Worm (Caenorhabditis elegans) whole organism, midembryonic: ENCODE results near the gene fbxa-22.

Experiments
- T22C8.4 ChIP-seq: fragments of 200-800 bp; sonication (Bioruptor generic); IDR thresholded peaks from 2 replicates; pipeline ENCODE4 v1.3.6; 2022; ENCODE audit warnings: missing genetic modification characterization, missing compliant biosample characterization
- cog-1 ChIP-seq: sonication (generic microtip); optimal IDR thresholded peaks from 2 replicates; lab custom pipeline; 2016; ENCODE audit warnings: missing genetic modification characterization, missing compliant biosample characterization
- flt-1 ChIP-seq: fragments of 200-800 bp; sonication (Bioruptor generic); IDR thresholded peaks from 2 replicates; pipeline ENCODE4 v1.3.6; 2022; ENCODE audit warnings: missing genetic modification characterization, missing compliant biosample characterization
- med-1 ChIP-seq: sonication (generic microtip); optimal IDR thresholded peaks from 2 replicates; lab custom pipeline; 2017; ENCODE audit warnings: missing genetic modification characterization, mild to moderate bottlenecking, missing compliant biosample characterization, antibody characterized with exemption, missing genetic modification reagents; ENCODE audit not compliant: insufficient read depth
- ref-1 ChIP-seq: fragments of 200-800 bp; sonication (Bioruptor generic); conservative IDR thresholded peaks from 2 replicates; pipeline ENCODE4 v1.3.6; 2022; ENCODE audit warnings: missing genetic modification reagents, missing genetic modification characterization, missing compliant biosample characterization
- tab-1 ChIP-seq: fragments of 200-800 bp; sonication (Bioruptor generic); IDR thresholded peaks from 2 replicates; pipeline ENCODE4 v1.3.6; 2022; ENCODE audit warnings: missing genetic modification characterization, missing compliant biosample characterization
- ztf-23 ChIP-seq: fragments of 200-800 bp; sonication (Bioruptor generic); IDR thresholded peaks from 2 replicates; pipeline ENCODE4 v1.3.6; 2022; ENCODE audit warnings: missing genetic modification reagents, missing genetic modification characterization, missing compliant biosample characterization
- ztf-29 ChIP-seq: fragments of 200-800 bp; sonication (Bioruptor generic); IDR thresholded peaks from 2 replicates; pipeline ENCODE4 v1.3.6; 2022; ENCODE audit warnings: missing genetic modification reagents, missing genetic modification characterization, missing compliant biosample characterization

- no peak for TF ChIP-seq flt-1 (GFP tag; lab: Robert Waterston, UW)
- TF ChIP-seq ztf-29 (GFP tag; lab: Robert Waterston, UW), result no peak
- no peak for TF ChIP-seq ref-1
- TF ChIP-seq cog-1 (tag; lab: Kevin White, UChicago), result no peak
- TF ChIP-seq med-1 (GFP tag; lab: Kevin White, UChicago), result no peak
- no peak for TF ChIP-seq T22C8.4 (GFP tag; lab: Robert Waterston, UW)
- TF ChIP-seq ztf-23, result no peak
- TF ChIP-seq tab-1 (GFP tag; lab: Robert Waterston, UW), result no peak
These were observed 47.7 kb upstream of the fbxa-22 start, which contains the start of gene T24C4.10 for ce11 chrIII:891014-891413.
